Worm (Caenorhabditis elegans) whole organism, L3 larva: ENCODE results near the gene idpp-9.

Source experiments
- ZK546.5 ChIP-seq: sonication (generic microtip); optimal IDR thresholded peaks from 2 replicates; lab custom pipeline; 2017; ENCODE audit warnings: missing biosample characterization, missing genetic modification characterization
- ama-1 ChIP-seq: fragments of 150-350 bp; optimal IDR thresholded peaks from 2 replicates; lab custom pipeline; 2018
- ceh-28 ChIP-seq: fragments of 150-350 bp; optimal IDR thresholded peaks from 2 replicates; lab custom pipeline; 2014; ENCODE audit warnings: missing biosample characterization, missing genetic modification reagents, missing genetic modification characterization
- ceh-82 ChIP-seq: fragments of 150-350 bp; optimal IDR thresholded peaks from 2 replicates; lab custom pipeline; 2014; ENCODE audit warnings: missing biosample characterization, missing genetic modification characterization
- ceh-9 ChIP-seq: sonication (generic microtip); optimal IDR thresholded peaks from 2 replicates; lab custom pipeline; 2018; ENCODE audit warnings: missing biosample characterization, missing genetic modification characterization
- egl-27 ChIP-seq: sonication (generic microtip); optimal IDR thresholded peaks from 4 replicates; lab custom pipeline; 2017; ENCODE audit warnings: missing biosample characterization, missing genetic modification reagents, missing genetic modification characterization
- egl-5 ChIP-seq: fragments of 150-350 bp; optimal IDR thresholded peaks from 2 replicates; lab custom pipeline; 2017; ENCODE audit warnings: missing biosample characterization, missing genetic modification reagents, missing genetic modification characterization, inconsistent platforms
- elt-1 ChIP-seq: fragments of 150-350 bp; optimal IDR thresholded peaks from 2 replicates; lab custom pipeline; 2014; ENCODE audit warnings: missing biosample characterization, missing genetic modification characterization
- elt-2 ChIP-seq: sonication (generic microtip); optimal IDR thresholded peaks from 2 replicates; lab custom pipeline; 2016; ENCODE audit warnings: missing genetic modification reagents, mild to moderate bottlenecking, missing genetic modification characterization, missing compliant biosample characterization
- elt-3 ChIP-seq, 3 experiments: fragments of 150-350 bp in 1 of 3; sonication (generic microtip) in 2 of 3; optimal IDR thresholded peaks; 2 replicates in 2 of 3; 4 replicates in 1 of 3; lab custom pipeline; 2014 to 2017; ENCODE audit warnings: missing biosample characterization in 3 of 3, missing genetic modification characterization in 3 of 3
- eor-1 ChIP-seq, 2 experiments: fragments of 150-350 bp; optimal IDR thresholded peaks; 2 replicates each; lab custom pipeline; 2014 to 2018; ENCODE audit warnings: missing biosample characterization in 2 of 2, missing genetic modification characterization in 2 of 2
- fkh-10 ChIP-seq: sonication (generic microtip); optimal IDR thresholded peaks from 2 replicates; lab custom pipeline; 2017; ENCODE audit warnings: missing biosample characterization, missing genetic modification reagents, missing genetic modification characterization
- fkh-2 ChIP-seq: fragments of 150-350 bp; optimal IDR thresholded peaks from 2 replicates; lab custom pipeline; 2014; ENCODE audit warnings: missing biosample characterization, missing genetic modification reagents, missing genetic modification characterization
- fos-1 ChIP-seq: fragments of 150-350 bp; optimal IDR thresholded peaks from 2 replicates; lab custom pipeline; 2014; ENCODE audit warnings: missing biosample characterization, missing genetic modification characterization
- hmg-11 ChIP-seq: sonication (generic microtip); optimal IDR thresholded peaks from 2 replicates; lab custom pipeline; 2016; ENCODE audit warnings: missing genetic modification characterization, missing compliant biosample characterization
- lin-15B ChIP-seq: fragments of 150-350 bp; optimal IDR thresholded peaks from 2 replicates; lab custom pipeline; 2014; ENCODE audit warnings: missing biosample characterization, missing genetic modification characterization
- lin-39 ChIP-seq: fragments of 150-350 bp; optimal IDR thresholded peaks from 2 replicates; lab custom pipeline; 2018; ENCODE audit warnings: missing biosample characterization, missing genetic modification reagents, missing genetic modification characterization
- lsy-12 ChIP-seq: sonication (generic microtip); optimal IDR thresholded peaks from 2 replicates; lab custom pipeline; 2016; ENCODE audit warnings: mild to moderate bottlenecking, missing genetic modification characterization, missing compliant biosample characterization
- mdl-1 ChIP-seq: fragments of 150-350 bp; optimal IDR thresholded peaks from 2 replicates; lab custom pipeline; 2014; ENCODE audit warnings: missing biosample characterization, missing genetic modification characterization
- mml-1 ChIP-seq: fragments of 150-350 bp; sonication (generic microtip); optimal IDR thresholded peaks from 3 replicates; lab custom pipeline; 2014; ENCODE audit warnings: missing biosample characterization, missing genetic modification characterization
- nhr-11 ChIP-seq: fragments of 150-350 bp; optimal IDR thresholded peaks from 2 replicates; lab custom pipeline; 2014; ENCODE audit warnings: missing biosample characterization, missing genetic modification characterization
- nhr-12 ChIP-seq: fragments of 150-350 bp; optimal IDR thresholded peaks from 2 replicates; lab custom pipeline; 2014; ENCODE audit warnings: missing biosample characterization, missing genetic modification characterization
- nhr-23 ChIP-seq: fragments of 150-350 bp; optimal IDR thresholded peaks from 2 replicates; lab custom pipeline; 2014; ENCODE audit warnings: missing biosample characterization, missing genetic modification reagents, missing genetic modification characterization
- nhr-25 ChIP-seq: sonication (generic microtip); optimal IDR thresholded peaks from 2 replicates; lab custom pipeline; 2017; ENCODE audit warnings: missing biosample characterization, missing genetic modification characterization
- nhr-28 ChIP-seq: fragments of 150-350 bp; optimal IDR thresholded peaks from 2 replicates; lab custom pipeline; 2014; ENCODE audit warnings: missing biosample characterization, missing genetic modification characterization
- nhr-43 ChIP-seq: sonication (generic microtip); optimal IDR thresholded peaks from 2 replicates; lab custom pipeline; 2016; ENCODE audit warnings: mild to moderate bottlenecking, missing genetic modification characterization, missing compliant biosample characterization; ENCODE audit not compliant: poor library complexity, severe bottlenecking
- nhr-67 ChIP-seq: fragments of 150-350 bp; optimal IDR thresholded peaks from 2 replicates; lab custom pipeline; 2014; ENCODE audit warnings: missing biosample characterization, missing genetic modification characterization
- nhr-77 ChIP-seq: fragments of 150-350 bp; optimal IDR thresholded peaks from 2 replicates; lab custom pipeline; 2014; ENCODE audit warnings: missing biosample characterization, missing genetic modification characterization
- pha-4 ChIP-seq: fragments of 150-350 bp; optimal IDR thresholded peaks from 2 replicates; lab custom pipeline; 2014; ENCODE audit warnings: missing biosample characterization, missing genetic modification reagents, missing genetic modification characterization
- snpc-4 ChIP-seq: fragments of 150-350 bp; optimal IDR thresholded peaks from 2 replicates; lab custom pipeline; 2014; ENCODE audit warnings: missing biosample characterization, missing genetic modification characterization
- tbx-2 ChIP-seq: sonication (generic microtip); optimal IDR thresholded peaks from 2 replicates; lab custom pipeline; 2016; ENCODE audit warnings: mild to moderate bottlenecking, missing genetic modification characterization, missing compliant biosample characterization
- unc-39 ChIP-seq: sonication (generic microtip); optimal IDR thresholded peaks from 4 replicates; lab custom pipeline; 2017; ENCODE audit warnings: missing biosample characterization, missing genetic modification characterization
- unc-62 ChIP-seq: fragments of 150-350 bp; sonication (generic microtip); optimal IDR thresholded peaks from 4 replicates; lab custom pipeline; 2014; ENCODE audit warnings: missing biosample characterization, missing genetic modification reagents, missing genetic modification characterization
- zag-1 ChIP-seq: fragments of 150-350 bp; optimal IDR thresholded peaks from 2 replicates; lab custom pipeline; 2014; ENCODE audit warnings: missing biosample characterization, missing genetic modification characterization
- ztf-11 ChIP-seq: fragments of 150-350 bp; optimal IDR thresholded peaks from 2 replicates; lab custom pipeline; 2014; ENCODE audit warnings: missing biosample characterization, missing genetic modification characterization
- ztf-4 ChIP-seq: fragments of 150-350 bp; optimal IDR thresholded peaks from 2 replicates; lab custom pipeline; 2014; ENCODE audit warnings: missing biosample characterization, missing genetic modification characterization

The idpp-9 gene

DNA sequence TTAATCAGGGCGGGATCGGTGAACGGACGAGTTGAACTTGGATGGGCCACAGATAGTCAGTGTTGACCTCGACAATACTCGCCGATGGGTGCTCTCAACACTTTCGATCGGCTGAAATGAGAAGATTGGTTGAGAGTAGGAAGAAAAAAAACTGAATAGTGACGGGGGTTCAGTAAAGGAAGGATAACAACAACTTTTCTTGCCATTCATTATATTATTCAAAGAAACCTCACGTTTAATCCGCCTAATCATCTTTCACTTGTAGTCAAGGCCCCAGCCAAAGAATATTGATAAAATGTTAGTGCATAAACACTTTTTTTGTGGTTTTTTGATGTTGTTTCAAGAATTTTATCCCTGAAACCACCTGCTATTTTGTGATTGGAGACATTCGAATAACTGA, 26.6 kb upstream of the idpp-9 start, which contains the start of gene T19D2.13:
Gene T19D2.13 (minus strand): TSS at position 101 of the 400 bp plus-strand sequence.
- TF ChIP-seq ZK546.5 (no peak), nhr-12 (tag; lab: Kevin White, UChicago) (no peak), eor-1 (tag; optimal IDR thresholded peaks at IDR 0.05; lab: Kevin White, UChicago) (no peak), nhr-11 (tag; lab: Kevin White, UChicago) (no peak), fos-1 (tag; lab: Kevin White, UChicago) (no peak), unc-39 (tag; lab: Kevin White, UChicago) (no peak), mml-1 (no peak), ztf-11 (tag; lab: Kevin White, UChicago) (no peak), nhr-28 (tag; lab: Kevin White, UChicago) (no peak), mdl-1 (no peak)

- TF ChIP-seq fos-1 (tag; lab: Kevin White, UChicago) (no peak), unc-39 (tag; lab: Kevin White, UChicago) (no peak), unc-62 (GFP tag; lab: Kevin White, UChicago) (no peak), nhr-28 (tag; lab: Kevin White, UChicago) (no peak), ZK546.5 (no peak)
Measured at ce11 chrX:3938950-3939349, 23.3 kb upstream of the idpp-9 start, which contains the start of gene T19D2.3. Gene T19D2.3, plus strand, starts transcription at chrX:3939250.

- TF ChIP-seq tbx-2 (no peak), ztf-4 (tag; lab: Kevin White, UChicago) (no peak), nhr-23 (tag; lab: Kevin White, UChicago) (no peak), snpc-4 (tag; lab: Kevin White, UChicago) (no peak), fos-1 (tag; lab: Kevin White, UChicago) (no peak), ama-1 (lab: Kevin White, UChicago) (no peak), ceh-9 (tag; lab: Kevin White, UChicago) (no peak), fkh-2 (no peak), nhr-67 (tag; lab: Kevin White, UChicago) (no peak), ZK546.5 (no peak), lin-15B (no peak), nhr-43 (no peak), mml-1 (no peak), ceh-82 (no peak), egl-27 (tag; lab: Kevin White, UChicago) (no peak), elt-2 (tag; lab: Kevin White, UChicago) (no peak), egl-5 (no peak), fkh-10 (GFP tag; lab: Kevin White, UChicago) (no peak), elt-1 (tag; lab: Kevin White, UChicago) (no peak)
Measured at ce11 chrX:3937884-3938283, 22.2 kb upstream of the idpp-9 start.

DNA sequence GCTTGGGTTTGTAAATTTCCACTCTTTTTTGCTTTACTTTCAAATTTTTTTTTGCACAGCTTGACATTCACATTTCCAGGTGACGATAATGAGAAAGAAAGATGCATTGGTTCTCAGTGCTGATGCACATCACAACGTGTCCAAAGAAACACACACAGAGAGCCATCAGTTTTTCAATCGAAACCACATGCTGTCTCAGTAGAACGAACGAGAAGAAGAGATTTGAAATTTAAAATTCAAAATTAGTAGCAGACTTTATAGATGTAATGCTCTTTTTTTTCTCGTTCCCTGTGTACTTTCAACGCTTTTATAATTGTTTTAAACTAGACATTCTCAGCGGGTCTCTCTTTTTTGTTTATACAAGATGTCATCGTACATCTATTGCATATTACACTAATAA, 21.8 kb upstream of the idpp-9 start:
- TF ChIP-seq mdl-1 (no peak), pha-4 (tag; lab: Kevin White, UChicago) (no peak), zag-1 (tag; lab: Kevin White, UChicago) (no peak), lin-39 (tag; lab: Kevin White, UChicago) (no peak), lsy-12 (tag; lab: Kevin White, UChicago) (no peak), unc-39 (tag; lab: Kevin White, UChicago) (no peak), hmg-11 (no peak), nhr-43 (no peak), ceh-9 (tag; lab: Kevin White, UChicago) (no peak), nhr-77 (tag; lab: Kevin White, UChicago) (no peak), ceh-28 (tag; lab: Kevin White, UChicago) (no peak), ztf-4 (tag; lab: Kevin White, UChicago) (no peak), egl-27 (tag; lab: Kevin White, UChicago) (no peak), elt-1 (tag; lab: Kevin White, UChicago) (no peak), mml-1 (no peak)

DNA sequence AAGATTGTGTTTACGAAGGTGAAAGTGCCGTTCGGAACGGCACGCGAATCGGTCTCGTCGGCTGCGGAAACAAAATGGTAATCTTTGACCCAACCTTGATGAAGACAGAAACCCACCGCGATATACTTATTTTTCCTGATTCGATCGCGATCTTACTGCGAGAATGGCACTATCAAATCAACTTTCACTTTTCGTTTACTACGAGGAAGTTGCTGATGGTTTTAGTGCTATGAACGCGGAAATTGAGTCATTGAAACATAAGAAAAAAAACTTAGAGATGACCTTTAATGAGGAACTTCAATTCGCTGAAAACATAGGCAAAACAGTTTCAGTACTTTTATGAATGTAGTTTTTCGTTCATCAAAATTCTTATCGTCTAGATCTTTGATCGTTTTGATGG, 17.0 kb upstream of the idpp-9 start:
- peak; percentile 52 for TF ChIP-seq nhr-25 (tag; lab: Kevin White, UChicago)
- TF ChIP-seq elt-3 (tag; optimal IDR thresholded peaks at IDR 0.05; lab: Kevin White, UChicago), result peak in 1 of 3 experiments; percentile 65
- TF ChIP-seq elt-1 (tag; lab: Kevin White, UChicago), result peak; percentile 65
- TF ChIP-seq elt-2 (tag; lab: Kevin White, UChicago), result no peak
- peak; percentile 66 for TF ChIP-seq egl-27 (tag; lab: Kevin White, UChicago)
- no peak for TF ChIP-seq nhr-12 (tag; lab: Kevin White, UChicago)
- TF ChIP-seq, all 47 proteins: peak for 4
